Worm (Caenorhabditis elegans): ENCODE data around the gene ZK353.3.

Gene ZK353.3

DNA sequence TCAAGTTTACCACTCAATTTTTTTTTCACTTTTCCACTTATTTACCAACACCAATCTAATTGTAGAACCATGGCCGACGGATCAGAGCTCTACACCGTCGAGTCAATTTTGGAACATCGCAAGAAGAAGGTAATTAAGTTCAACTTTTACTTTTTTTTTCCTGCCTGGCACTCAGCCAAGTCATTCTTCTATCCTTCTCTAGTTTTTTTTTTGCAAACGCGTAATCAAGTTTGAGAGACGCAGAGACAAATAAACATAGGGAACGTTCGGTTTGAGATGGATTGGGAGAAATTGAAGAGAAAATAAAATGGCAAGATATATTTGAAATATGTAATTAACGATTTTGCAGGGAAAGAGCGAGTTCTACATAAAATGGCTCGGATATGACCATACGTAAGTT, 30.5 kb downstream of the ZK353.3 start, which contains the start of gene cec-1:
cec-1 (plus strand) TSS at position 63 of the 400 bp plus-strand sequence.
- no peak for TF ChIP-seq unc-62 (GFP tag; optimal IDR thresholded peaks at IDR 0.05)

DNA sequence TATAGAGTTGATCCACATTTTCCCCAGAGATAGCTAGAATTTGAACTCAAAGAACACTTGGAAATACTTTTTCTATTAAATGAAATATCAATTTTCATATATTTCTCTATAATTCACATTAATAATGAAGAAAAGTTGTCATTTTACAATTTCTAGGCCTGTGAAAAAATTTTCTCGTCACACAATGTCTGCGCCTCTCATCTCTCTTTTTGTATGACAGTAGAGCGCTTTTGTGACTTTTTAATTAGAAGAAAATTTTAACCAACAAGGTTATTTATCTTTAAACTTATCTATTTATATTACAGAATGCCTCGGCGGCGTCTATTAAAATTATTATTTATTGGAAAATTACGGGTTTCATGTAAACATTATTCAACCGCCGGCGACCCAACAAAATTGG, 33.2 kb downstream of the ZK353.3 start, which contains the start of gene ZK1236.1:
ZK1236.1 (plus strand) TSS at position 263 of the 400 bp plus-strand sequence.
- TF ChIP-seq unc-62 (GFP tag; optimal IDR thresholded peaks at IDR 0.05): no peak

DNA sequence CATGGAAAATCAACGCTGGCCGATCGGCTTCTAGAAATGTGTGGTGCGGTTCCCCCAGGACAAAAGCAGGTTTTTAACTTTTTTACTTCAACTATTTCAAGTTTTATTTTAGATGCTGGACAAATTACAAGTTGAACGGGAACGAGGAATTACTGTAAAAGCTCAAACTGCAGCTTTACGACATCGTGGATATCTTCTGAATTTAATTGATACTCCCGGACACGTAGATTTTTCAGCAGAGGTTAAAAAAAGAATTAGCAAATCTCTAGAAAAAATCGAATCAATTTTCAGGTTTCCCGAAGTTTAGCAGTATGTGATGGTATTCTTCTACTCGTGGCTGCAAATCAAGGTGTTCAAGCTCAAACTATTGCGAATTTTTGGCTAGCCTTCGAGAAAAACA, 33.7 kb downstream of the ZK353.3 start:
- no peak for TF ChIP-seq unc-62 (GFP tag; optimal IDR thresholded peaks at IDR 0.05)

DNA sequence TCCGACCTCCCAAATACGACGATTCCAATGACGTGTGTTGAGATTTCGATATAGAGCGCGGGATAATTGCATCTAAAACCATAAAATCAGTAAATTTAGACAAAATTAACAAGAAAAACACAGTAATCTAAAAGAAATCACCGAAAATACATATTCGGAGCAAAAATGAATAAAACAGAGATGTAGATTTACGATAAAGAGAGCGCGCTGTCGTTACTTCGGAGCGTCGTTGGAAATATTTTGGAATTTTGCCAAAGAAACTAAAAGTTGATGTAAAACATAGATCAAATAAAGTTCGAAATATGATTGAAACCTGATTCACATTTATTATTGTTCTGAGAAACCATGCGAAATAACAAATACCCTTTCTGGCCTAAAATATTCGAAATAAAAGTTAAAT, 36.4 kb downstream of the ZK353.3 start, which contains the start of gene ZK1236.5:
ZK1236.5 (minus strand) TSS at position 72 of the 400 bp plus-strand sequence.
- TF ChIP-seq unc-62 (GFP tag; optimal IDR thresholded peaks at IDR 0.05): no peak

DNA sequence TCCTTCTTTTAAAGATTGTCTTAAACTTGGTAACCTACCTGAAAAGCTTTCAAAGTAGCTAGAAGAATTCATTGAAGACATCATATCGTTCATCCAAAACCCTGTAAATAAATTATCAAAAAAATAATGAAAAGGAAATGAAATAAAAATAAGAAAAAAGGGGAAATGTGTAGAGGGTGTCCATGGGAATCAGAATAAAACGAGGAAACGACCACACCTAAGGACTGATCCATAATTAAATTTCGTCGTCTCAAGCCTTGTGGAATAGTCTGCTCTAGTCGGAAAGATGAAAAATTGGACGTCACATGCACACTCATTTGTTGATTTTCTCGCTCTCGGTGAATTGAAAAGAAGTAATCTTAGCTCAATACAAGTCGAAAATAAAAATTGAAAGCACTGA, 39.3 kb downstream of the ZK353.3 start, which contains the start of gene ZK1236.9:
ZK1236.9 (minus strand) TSS at position 101 of the 400 bp plus-strand sequence.
- TF ChIP-seq unc-62 (GFP tag; optimal IDR thresholded peaks at IDR 0.05): no peak

DNA sequence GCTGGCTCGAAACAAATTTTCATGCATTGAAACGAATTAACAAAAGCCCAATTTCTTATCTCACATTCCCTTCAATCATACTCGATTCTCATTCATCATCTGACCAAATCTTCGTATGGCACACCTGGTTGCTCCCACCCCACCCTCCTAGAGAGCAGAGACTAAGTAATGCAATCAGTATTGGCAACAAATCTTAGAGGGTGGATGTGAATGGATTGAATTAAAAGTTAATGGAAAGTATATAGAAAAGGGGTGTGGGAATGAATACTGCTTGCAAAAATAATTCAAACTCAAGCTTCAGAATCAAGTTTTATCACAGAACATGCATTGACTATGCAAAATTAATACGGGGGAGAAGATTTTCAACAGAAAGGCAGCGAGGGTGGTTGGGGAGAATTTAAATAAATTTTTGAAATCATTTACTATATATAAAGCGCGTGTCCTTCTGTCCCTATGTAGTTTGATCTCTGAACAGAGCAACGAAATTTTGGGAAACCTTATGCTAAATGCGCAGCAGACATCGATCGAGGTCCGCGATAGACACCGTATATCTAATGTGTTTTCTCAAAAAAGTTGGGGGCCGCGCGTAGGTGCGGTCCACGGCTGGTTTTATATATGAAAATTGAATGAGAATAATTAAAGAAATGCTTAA, 42.1 kb downstream of the ZK353.3 start:
- TF ChIP-seq unc-62 (GFP tag; optimal IDR thresholded peaks at IDR 0.05): no peak

DNA sequence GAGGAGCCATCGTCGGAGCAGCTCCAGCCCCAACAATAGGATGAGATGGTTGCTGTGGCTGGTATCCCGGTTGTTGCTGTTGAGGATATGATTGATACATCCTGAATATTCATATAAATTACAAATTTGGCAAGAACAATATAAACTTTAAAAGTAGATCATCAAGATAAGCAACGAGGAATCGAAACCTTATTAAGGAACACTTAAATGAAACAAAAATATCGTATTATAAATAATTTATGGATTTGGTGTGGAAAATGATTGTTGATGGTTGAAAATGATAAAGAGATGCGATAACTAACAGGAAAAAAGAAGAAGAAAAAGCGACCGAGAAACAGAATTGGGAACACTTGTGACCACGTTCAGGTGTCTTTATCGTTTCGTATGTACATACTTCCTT, 43.5 kb downstream of the ZK353.3 start, which contains the start of gene pqn-96:
pqn-96 (minus strand) TSS at position 101 of the 400 bp plus-strand sequence.
- TF ChIP-seq unc-62 (GFP tag; optimal IDR thresholded peaks at IDR 0.05): no peak

DNA sequence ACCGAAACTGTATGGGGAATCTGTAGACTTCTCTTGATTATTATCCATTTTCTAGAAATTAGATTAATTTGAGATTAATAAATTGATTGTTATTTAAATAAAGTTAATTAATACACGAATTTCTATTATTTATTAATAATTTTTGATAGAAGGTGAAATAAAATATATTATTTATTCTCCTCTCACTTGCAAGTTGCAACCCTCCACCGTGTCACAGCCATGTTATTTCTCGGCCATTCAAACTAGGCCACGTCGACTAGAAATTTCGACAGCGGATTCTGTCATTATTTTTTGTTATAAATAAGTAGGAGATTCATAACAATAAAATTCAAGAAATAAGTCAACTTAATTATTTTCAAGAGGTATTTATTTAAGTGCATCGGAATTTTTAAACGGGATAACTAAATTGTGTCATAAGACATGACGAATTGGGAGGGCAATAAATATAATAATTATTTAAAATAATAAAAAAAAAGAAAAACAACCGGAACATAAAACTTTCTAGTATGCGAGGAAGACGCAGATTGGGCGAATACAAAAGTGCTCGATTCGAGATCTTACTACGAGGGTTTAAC, 47.9 kb downstream of the ZK353.3 start, which contains the start of gene ufbp-1:
ufbp-1 (minus strand) TSS at position 51 of the 575 bp plus-strand sequence.
- no peak for TF ChIP-seq unc-62 (GFP tag; optimal IDR thresholded peaks at IDR 0.05)

DNA sequence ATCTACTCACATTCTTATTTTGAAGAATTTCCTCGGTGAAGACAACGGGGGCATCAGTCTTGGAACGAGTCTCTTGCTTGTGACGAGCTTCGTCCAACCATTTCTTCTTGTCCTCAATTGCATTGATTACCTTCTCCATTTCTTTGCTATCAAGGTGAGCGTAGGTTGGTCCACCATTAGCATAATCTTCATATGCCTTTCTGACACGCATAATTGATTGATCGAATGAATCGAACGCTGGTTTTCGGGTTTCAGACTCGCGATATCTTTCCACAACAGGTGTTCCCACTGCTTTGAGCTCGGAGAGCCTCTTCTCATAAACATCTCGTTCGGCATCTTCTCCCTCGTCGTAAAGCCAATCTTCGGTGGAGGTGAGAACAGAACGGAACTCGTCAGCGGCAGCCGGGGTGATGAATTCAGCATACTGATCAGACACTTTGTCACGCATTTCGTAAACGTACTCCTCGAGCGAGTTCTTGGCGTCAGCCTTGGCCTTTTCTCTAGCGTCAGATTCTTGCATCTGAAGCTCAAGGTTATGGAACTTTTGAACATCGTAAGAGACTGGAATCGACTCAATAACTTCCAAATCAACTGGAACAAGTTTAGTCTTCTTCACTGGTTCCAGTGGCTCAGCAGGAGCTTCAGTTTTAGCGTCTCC, 48.8 kb downstream of the ZK353.3 start:
- TF ChIP-seq unc-62 (GFP tag; optimal IDR thresholded peaks at IDR 0.05): no peak

DNA sequence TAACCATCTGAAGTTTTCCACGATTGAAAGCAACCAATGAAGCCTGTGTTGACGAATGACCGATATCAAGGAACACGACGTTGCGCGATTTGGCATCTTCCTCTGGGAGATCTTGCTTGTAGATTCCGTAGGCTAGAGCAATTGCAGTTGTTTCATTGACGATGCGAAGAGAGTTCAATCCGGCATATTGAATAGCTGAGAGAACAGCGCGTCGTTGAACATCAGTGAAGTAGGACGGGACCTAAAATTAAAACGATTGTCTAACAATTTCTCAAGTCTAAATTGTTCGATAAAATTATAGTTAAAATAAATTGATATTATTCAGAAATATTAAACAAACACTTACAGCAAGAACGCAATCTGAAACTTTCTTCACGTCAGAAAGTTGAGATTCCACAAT, 50.3 kb downstream of the ZK353.3 start:
- TF ChIP-seq unc-62 (GFP tag; optimal IDR thresholded peaks at IDR 0.05): no peak

Data from whole organism, dauer.